Fruit fly (Drosophila melanogaster) Kc167 (cell line): ENCODE results near the gene brk.

Source experiments
- Myc ChIP-seq: fragments of >200 bp; optimal IDR thresholded peaks from 2 replicates; lab custom pipeline; 2017; ENCODE audit warnings: missing external identifiers
- Sin3A ChIP-seq: fragments of >200 bp; optimal IDR thresholded peaks from 2 replicates; lab custom pipeline; 2018; ENCODE audit warnings: missing external identifiers
- h ChIP-seq: fragments of >200 bp; optimal IDR thresholded peaks from 3 replicates; lab custom pipeline; 2018; ENCODE audit warnings: missing external identifiers
- insv ChIP-seq: fragments of >200 bp; optimal IDR thresholded peaks from 3 replicates; lab custom pipeline; 2018; ENCODE audit warnings: missing external identifiers
- psq ChIP-seq: fragments of >200 bp; optimal IDR thresholded peaks from 2 replicates; lab custom pipeline; 2017; ENCODE audit warnings: missing external identifiers
- ttk ChIP-seq: sonication (Bioruptor generic); optimal IDR thresholded peaks from 2 replicates; lab custom pipeline; 2017; ENCODE audit warnings: missing external identifiers

The brk gene

dm6 chrX:7293874-7294559 lies 13.7 kb upstream of the brk start:
- TF ChIP-seq h (lab: Kevin White, UChicago) (no peak), Sin3A (lab: Kevin White, UChicago) (no peak), psq (no peak), ttk (lab: Kevin White, UChicago) (no peak)

- TF ChIP-seq h (lab: Kevin White, UChicago) (no peak), insv (no peak), psq (no peak)
Measured at dm6 chrX:7295973-7296372, 11.8 kb upstream of the brk start.

- TF ChIP-seq Myc (lab: Kevin White, UChicago) (no peak), ttk (lab: Kevin White, UChicago) (no peak), psq (no peak), Sin3A (lab: Kevin White, UChicago) (no peak), h (lab: Kevin White, UChicago) (no peak), insv (no peak)
Measured at dm6 chrX:7296721-7297227, 11.0 kb upstream of the brk start.

dm6 chrX:7298323-7298722 lies 9.4 kb upstream of the brk start:
- no peak for TF ChIP-seq Sin3A (lab: Kevin White, UChicago)
- TF ChIP-seq psq: no peak
- TF ChIP-seq insv: no peak
- no peak for TF ChIP-seq Myc (lab: Kevin White, UChicago)
- TF ChIP-seq h (lab: Kevin White, UChicago): no peak
- TF ChIP-seq ttk (lab: Kevin White, UChicago): no peak

- no peak for TF ChIP-seq h (lab: Kevin White, UChicago)
- TF ChIP-seq Myc (lab: Kevin White, UChicago): no peak
Measured at dm6 chrX:7299399-7300355, 8.1 kb upstream of the brk start.

dm6 chrX:7300356-7300721 lies 7.4 kb upstream of the brk start:
- TF ChIP-seq h (lab: Kevin White, UChicago): no peak
- TF ChIP-seq psq: no peak
- no peak for TF ChIP-seq ttk (lab: Kevin White, UChicago)

dm6 chrX:7300722-7301350 lies 6.9 kb upstream of the brk start:
- TF ChIP-seq insv (no peak), Myc (lab: Kevin White, UChicago) (no peak), psq (no peak), h (lab: Kevin White, UChicago) (no peak), Sin3A (lab: Kevin White, UChicago) (no peak), ttk (lab: Kevin White, UChicago) (no peak)

dm6 chrX:7301351-7302328 lies 6.1 kb upstream of the brk start:
- TF ChIP-seq h (lab: Kevin White, UChicago): no peak
- no peak for TF ChIP-seq psq
- TF ChIP-seq insv: no peak
- no peak for TF ChIP-seq Sin3A (lab: Kevin White, UChicago)
- TF ChIP-seq ttk (lab: Kevin White, UChicago): no peak
- no peak for TF ChIP-seq Myc (lab: Kevin White, UChicago)

- TF ChIP-seq Myc (lab: Kevin White, UChicago): no peak
- TF ChIP-seq ttk (lab: Kevin White, UChicago): no peak
- no peak for TF ChIP-seq insv
- no peak for TF ChIP-seq Sin3A (lab: Kevin White, UChicago)
- no peak for TF ChIP-seq psq
- no peak for TF ChIP-seq h (lab: Kevin White, UChicago)
Measured at dm6 chrX:7302329-7302728, 5.4 kb upstream of the brk start.

- TF ChIP-seq Sin3A (lab: Kevin White, UChicago) (no peak), insv (no peak), h (lab: Kevin White, UChicago) (no peak), Myc (lab: Kevin White, UChicago) (no peak), psq (no peak), ttk (lab: Kevin White, UChicago) (no peak)
Measured at dm6 chrX:7303848-7304427, 3.8 kb upstream of the brk start.
